Worm (Caenorhabditis elegans): ENCODE measurements around the gene ipla-3.

DNA sequence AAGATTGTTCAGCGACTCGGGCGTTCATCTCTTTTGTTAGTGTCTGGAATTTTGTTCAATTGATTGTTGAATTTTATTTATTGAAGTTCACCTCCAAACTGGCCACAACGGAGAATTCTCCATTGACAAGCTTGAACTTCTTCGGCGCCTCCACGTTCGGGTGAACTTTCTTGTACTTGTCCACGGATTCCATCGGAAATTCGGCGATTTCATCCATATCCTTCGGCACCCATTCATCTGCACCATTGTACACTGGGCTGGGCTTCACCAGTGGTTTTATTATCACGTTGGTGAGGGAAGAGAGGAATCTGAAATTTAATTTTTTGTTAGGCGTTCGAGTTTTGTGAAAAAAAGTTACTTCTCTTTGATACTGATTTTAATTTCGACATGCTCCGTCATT lies 1.6 kb downstream of the ipla-3 start:
- no peak for TF ChIP-seq ceh-28 (tag; optimal IDR thresholded peaks at IDR 0.05)
- no peak for TF ChIP-seq unc-62 (GFP tag; optimal IDR thresholded peaks at IDR 0.05 in 1 of 2)
- TF ChIP-seq unc-62 (tag; optimal IDR thresholded peaks at IDR 0.05): no peak
- no peak for TF ChIP-seq F26F4.8 (GFP tag; conservative IDR thresholded peaks at IDR 0.05)
- no peak for TF ChIP-seq mxl-2 (GFP tag; conservative IDR thresholded peaks at IDR 0.05)
- TF ChIP-seq pqm-1 (tag; optimal IDR thresholded peaks at IDR 0.05): no peak
- no peak for TF ChIP-seq nhr-237 (tag; optimal IDR thresholded peaks at IDR 0.05)
- TF ChIP-seq nhr-10 (tag; optimal IDR thresholded peaks at IDR 0.05): no peak
- TF ChIP-seq dmd-8 (GFP tag; IDR thresholded peaks at IDR 0.05): no peak
- TF ChIP-seq Y105C5A.15 (GFP tag; IDR thresholded peaks at IDR 0.05): no peak
- TF ChIP-seq mdl-1 (tag; optimal IDR thresholded peaks at IDR 0.05): no peak
- TF ChIP-seq zag-1 (tag; optimal IDR thresholded peaks at IDR 0.05): no peak
- no peak for TF ChIP-seq zfp-3 (GFP tag; conservative IDR thresholded peaks at IDR 0.05)
- no peak for TF ChIP-seq skn-1 (tag; optimal IDR thresholded peaks at IDR 0.05)
- TF ChIP-seq fkh-10 (GFP tag; optimal IDR thresholded peaks at IDR 0.05): no peak
